Fruit fly (Drosophila melanogaster): Measurements from ENCODE around the gene CG5897.
A peak's percentile ranks its signal among the peaks of the same experiment; 100 is the strongest.

CG5897 gene

dm6 chr3L:11896756-11897155 lies 7.9 kb upstream of the CG5897 start (continued):
- TF ChIP-seq otp (GFP tag; IDR thresholded peaks at IDR 0.05): no peak
- TF ChIP-seq CG11696 (GFP tag; IDR thresholded peaks at IDR 0.05): no peak
- TF ChIP-seq ken (GFP tag; IDR thresholded peaks at IDR 0.05): 0 out of 3 replicates have a peak, but pooled peaks have one; percentile 35
- no peak for TF ChIP-seq CG2712 (tag; optimal IDR thresholded peaks at IDR 0.05)
- TF ChIP-seq ewg (GFP tag; optimal IDR thresholded peaks at IDR 0.05): no peak
- no peak for TF ChIP-seq CG4282 (GFP tag; optimal IDR thresholded peaks at IDR 0.05)

- TF ChIP-seq Hsf (GFP tag; optimal IDR thresholded peaks at IDR 0.05) (no peak), Rfx (GFP tag; IDR thresholded peaks at IDR 0.05) (no peak), CG31441 (GFP tag; IDR thresholded peaks at IDR 0.05) (no peak), CG10959 (GFP tag; IDR thresholded peaks at IDR 0.05) (no peak), dimm (GFP tag; IDR thresholded peaks at IDR 0.05) (no peak), CG34422 (GFP tag; IDR thresholded peaks at IDR 0.05) (no peak), luna (GFP tag; optimal IDR thresholded peaks at IDR 0.05) (no peak), CG33557 (GFP tag; optimal IDR thresholded peaks at IDR 0.05) (no peak), trh (GFP tag; optimal IDR thresholded peaks at IDR 0.05) (no peak), CG6765 (GFP tag; optimal IDR thresholded peaks at IDR 0.05) (no peak), lov (optimal IDR thresholded peaks at IDR 0.05) (no peak), lov (GFP tag; IDR thresholded peaks at IDR 0.05) (0 out of 3 replicates have a peak, but pooled peaks have one; percentile 45), knrl (GFP tag; IDR thresholded peaks at IDR 0.05; ENCODE audit: partially characterized antibody) (no peak), CG7556 (GFP tag; optimal IDR thresholded peaks at IDR 0.05) (no peak), HLH54F (GFP tag; optimal IDR thresholded peaks at IDR 0.05) (no peak), ab (GFP tag; optimal IDR thresholded peaks at IDR 0.05) (no peak), tx (GFP tag; optimal IDR thresholded peaks at IDR 0.05) (no peak), stc (GFP tag; IDR thresholded peaks at IDR 0.05) (no peak), CG14965 (GFP tag; optimal IDR thresholded peaks at IDR 0.05; ENCODE audit: borderline replicate concordance) (peak; percentile 84), ci (GFP tag; IDR thresholded peaks at IDR 0.05) (0 out of 3 replicates have a peak, but pooled peaks have one; percentile 23), CG33213 (GFP tag; optimal IDR thresholded peaks at IDR 0.05) (no peak), Vsx1 (GFP tag; optimal IDR thresholded peaks at IDR 0.05) (no peak), prd (optimal IDR thresholded peaks at IDR 0.05) (no peak), prd (GFP tag; IDR thresholded peaks at IDR 0.05) (peak; percentile 22; the same call in 1 of the 3 replicates), jing (GFP tag; optimal IDR thresholded peaks at IDR 0.05) (no peak), CG1832 (GFP tag; optimal IDR thresholded peaks at IDR 0.05) (no peak), CTCF (GFP tag; optimal IDR thresholded peaks at IDR 0.05) (peak; percentile 85), pho (GFP tag; optimal IDR thresholded peaks at IDR 0.05) (no peak), Stat92E (GFP tag; optimal IDR thresholded peaks at IDR 0.05) (no peak), MESR4 (GFP tag; optimal IDR thresholded peaks at IDR 0.05) (no peak)
Measured at dm6 chr3L:11892766-11893165, 4.0 kb upstream of the CG5897 start.

dm6 chr3L:11881084-11881483 lies 7.7 kb downstream of the CG5897 start, which contains the start of gene CCDC151:
Gene CCDC151 (plus strand): TSS chr3L:11881384.
- no peak for TF ChIP-seq CG13775 (GFP tag; optimal IDR thresholded peaks at IDR 0.05)

- TF ChIP-seq tup (GFP tag; optimal IDR thresholded peaks at IDR 0.05) (no peak), CG8359 (GFP tag; optimal IDR thresholded peaks at IDR 0.05; ENCODE audit: borderline replicate concordance) (no peak), CG3163 (GFP tag; optimal IDR thresholded peaks at IDR 0.05) (no peak), CG15696 (tag; optimal IDR thresholded peaks at IDR 0.05) (no peak), Ravus (GFP tag; IDR thresholded peaks at IDR 0.05) (no peak), CG11398 (GFP tag; optimal IDR thresholded peaks at IDR 0.05) (no peak), CG32767 (GFP tag; IDR thresholded peaks at IDR 0.05) (no peak), crc (GFP tag; optimal IDR thresholded peaks at IDR 0.05) (no peak), CG13123 (GFP tag; optimal IDR thresholded peaks at IDR 0.05) (no peak), CG10654 (GFP tag; optimal IDR thresholded peaks at IDR 0.05) (no peak), org-1 (GFP tag; optimal IDR thresholded peaks at IDR 0.05) (no peak), Doc3 (GFP tag; IDR thresholded peaks at IDR 0.05; ENCODE audit: partially characterized antibody) (no peak), ro (GFP tag; IDR thresholded peaks at IDR 0.05) (no peak), mirr (GFP tag; optimal IDR thresholded peaks at IDR 0.05) (no peak)
Measured at dm6 chr3L:11878815-11879214, 10.0 kb downstream of the CG5897 start, which contains the start of gene Sprn. Gene Sprn (plus strand): TSS chr3L:11879115.
